Fruit fly (Drosophila melanogaster) whole organism, embryonic: ENCODE data around the gene CG34462.
A peak's percentile ranks its signal among the peaks of the same experiment; 100 is the strongest.

ENCODE experiments used
- Blimp-1 ChIP-seq: fragments of 200-800 bp; sonication (Bioruptor generic); optimal IDR thresholded peaks from 3 replicates; lab custom pipeline; 2018; ENCODE audit warnings: missing biosample characterization, missing genetic modification characterization, mild to moderate bottlenecking, moderate library complexity, missing genetic modification reagents
- C15 ChIP-seq: fragments of 200-800 bp; sonication (Bioruptor generic); IDR thresholded peaks from 3 replicates; pipeline ENCODE4 v1.3.6; 2022; ENCODE audit warnings: missing biosample characterization, missing genetic modification characterization
- CG11247 ChIP-seq: fragments of 200-800 bp; sonication (Bioruptor generic); IDR thresholded peaks from 2 replicates; pipeline ENCODE4 v1.3.6; 2022; ENCODE audit warnings: missing biosample characterization, missing genetic modification characterization
- CG12236 ChIP-seq: fragments of 200-800 bp; sonication (Bioruptor generic); optimal IDR thresholded peaks from 2 replicates; lab custom pipeline; 2016; ENCODE audit warnings: missing biosample characterization, missing genetic modification characterization
- CG13296 ChIP-seq: fragments of 200-800 bp; sonication (Bioruptor generic); optimal IDR thresholded peaks from 3 replicates; lab custom pipeline; 2018; ENCODE audit warnings: missing biosample characterization, mild to moderate bottlenecking, missing genetic modification characterization
- CG14860 ChIP-seq: fragments of 200-800 bp; sonication (Bioruptor generic); IDR thresholded peaks from 3 replicates; pipeline ENCODE4 v1.3.6; 2022; ENCODE audit warnings: missing biosample characterization, missing genetic modification characterization; ENCODE audit not compliant: partially characterized antibody
- CG15269 ChIP-seq: fragments of 200-800 bp; sonication (Bioruptor generic); optimal IDR thresholded peaks from 2 replicates; lab custom pipeline; 2018; ENCODE audit warnings: missing biosample characterization, mild to moderate bottlenecking, missing genetic modification characterization, moderate library complexity
- CG1647 ChIP-seq: fragments of 200-800 bp; sonication (Bioruptor generic); optimal IDR thresholded peaks from 3 replicates; lab custom pipeline; 2016; ENCODE audit warnings: missing biosample characterization, missing genetic modification characterization
- CG17186 ChIP-seq: fragments of 200-800 bp; sonication (Bioruptor generic); optimal IDR thresholded peaks from 3 replicates; lab custom pipeline; 2017; ENCODE audit warnings: missing biosample characterization, missing genetic modification reagents, missing genetic modification characterization
- CG17328 ChIP-seq: fragments of 200-800 bp; sonication (Bioruptor generic); IDR thresholded peaks from 2 replicates; pipeline ENCODE4 v1.3.6; 2022; ENCODE audit warnings: missing biosample characterization, missing genetic modification characterization
- CG18599 ChIP-seq: fragments of 200-800 bp; sonication (Bioruptor generic); optimal IDR thresholded peaks from 3 replicates; lab custom pipeline; 2017; ENCODE audit warnings: missing biosample characterization, missing genetic modification characterization, mild to moderate bottlenecking, moderate library complexity, missing genetic modification reagents
- CG2712 ChIP-seq: fragments of 200-800 bp; optimal IDR thresholded peaks from 3 replicates; lab custom pipeline; 2019; ENCODE audit warnings: missing biosample characterization, mild to moderate bottlenecking, missing genetic modification characterization, moderate library complexity
- CG32767 ChIP-seq: fragments of 200-800 bp; sonication (Bioruptor generic); IDR thresholded peaks from 2 replicates; pipeline ENCODE4 v1.3.6; 2022; ENCODE audit warnings: missing biosample characterization, missing genetic modification characterization
- CG3281 ChIP-seq: fragments of 200-800 bp; sonication (Bioruptor generic); optimal IDR thresholded peaks from 3 replicates; lab custom pipeline; 2017; ENCODE audit warnings: missing biosample characterization, mild to moderate bottlenecking, missing genetic modification characterization
- CG33557 ChIP-seq: fragments of 200-800 bp; sonication (Bioruptor generic); optimal IDR thresholded peaks from 2 replicates; lab custom pipeline; 2019; ENCODE audit warnings: missing biosample characterization, mild to moderate bottlenecking, missing genetic modification characterization, moderate library complexity
- CG4360 ChIP-seq: fragments of 200-800 bp; sonication (Bioruptor generic); IDR thresholded peaks from 2 replicates; pipeline ENCODE4 v1.3.6; 2022; ENCODE audit warnings: missing biosample characterization, missing genetic modification characterization
- CG43689 ChIP-seq: fragments of 200-800 bp; sonication (Bioruptor generic); IDR thresholded peaks from 2 replicates; pipeline ENCODE4 v1.3.6; 2022; ENCODE audit warnings: missing biosample characterization, missing genetic modification characterization
- CG6689 ChIP-seq: fragments of 200-800 bp; sonication (Bioruptor generic); IDR thresholded peaks from 2 replicates; pipeline ENCODE4 v1.3.6; 2022; ENCODE audit warnings: missing biosample characterization, missing genetic modification characterization
- CG7271 ChIP-seq: fragments of 200-800 bp; sonication (Bioruptor generic); optimal IDR thresholded peaks from 2 replicates; lab custom pipeline; 2018; ENCODE audit warnings: missing biosample characterization, mild to moderate bottlenecking, missing genetic modification characterization, moderate library complexity
- CG7786 ChIP-seq: fragments of 200-800 bp; sonication (Bioruptor generic); optimal IDR thresholded peaks from 2 replicates; lab custom pipeline; 2016; ENCODE audit warnings: missing biosample characterization, missing genetic modification characterization
- CG9876 ChIP-seq: fragments of 200-800 bp; sonication (Bioruptor generic); optimal IDR thresholded peaks from 2 replicates; lab custom pipeline; 2016; ENCODE audit warnings: missing biosample characterization, missing genetic modification characterization
- Camta ChIP-seq: fragments of 200-800 bp; sonication (Bioruptor generic); optimal IDR thresholded peaks from 2 replicates; lab custom pipeline; 2016; ENCODE audit warnings: missing biosample characterization, missing genetic modification characterization
- D19A ChIP-seq: fragments of 200-800 bp; optimal IDR thresholded peaks from 3 replicates; lab custom pipeline; 2019; ENCODE audit warnings: missing biosample characterization, mild to moderate bottlenecking, missing genetic modification characterization, moderate library complexity
- Dip2 ChIP-seq: fragments of 200-800 bp; sonication (Bioruptor generic); IDR thresholded peaks from 2 replicates; pipeline ENCODE4 v1.3.6; 2022; ENCODE audit warnings: missing biosample characterization, missing genetic modification characterization
- Dip3 ChIP-seq: fragments of 200-800 bp; sonication (Bioruptor generic); optimal IDR thresholded peaks from 3 replicates; lab custom pipeline; 2016; ENCODE audit warnings: missing biosample characterization, missing genetic modification characterization
- Elba2 ChIP-seq: fragments of 200-800 bp; sonication (Bioruptor generic); optimal IDR thresholded peaks from 3 replicates; lab custom pipeline; 2016; ENCODE audit warnings: missing biosample characterization, missing genetic modification characterization
- H15 ChIP-seq: fragments of 200-800 bp; sonication (Bioruptor generic); IDR thresholded peaks from 3 replicates; pipeline ENCODE4 v1.3.6; 2022; ENCODE audit warnings: missing biosample characterization, missing genetic modification characterization
- H2.0 ChIP-seq: fragments of 200-800 bp; sonication (Bioruptor generic); IDR thresholded peaks from 2 replicates; pipeline ENCODE4 v1.3.6; 2022; ENCODE audit warnings: missing biosample characterization, missing genetic modification characterization
- HmgD ChIP-seq: fragments of 200-800 bp; sonication (Bioruptor generic); optimal IDR thresholded peaks from 3 replicates; lab custom pipeline; 2016; ENCODE audit warnings: missing biosample characterization, missing genetic modification characterization
- Jarid2 ChIP-seq: fragments of 200-800 bp; sonication (Bioruptor generic); optimal IDR thresholded peaks from 3 replicates; lab custom pipeline; 2017; ENCODE audit warnings: mild to moderate bottlenecking, missing biosample characterization, missing genetic modification reagents, missing genetic modification characterization
- Kr ChIP-seq: fragments of 200-800 bp; sonication (Bioruptor generic); optimal IDR thresholded peaks from 2 replicates; lab custom pipeline; 2017; ENCODE audit warnings: missing biosample characterization, mild to moderate bottlenecking, missing genetic modification characterization
- Opbp ChIP-seq: fragments of 200-800 bp; sonication (Bioruptor generic); IDR thresholded peaks from 3 replicates; pipeline ENCODE4 v1.3.6; 2022; ENCODE audit warnings: missing biosample characterization, missing genetic modification characterization; ENCODE audit not compliant: partially characterized antibody
- Poxn ChIP-seq: fragments of 200-800 bp; sonication (Bioruptor generic); IDR thresholded peaks from 2 replicates; pipeline ENCODE4 v1.3.6; 2022; ENCODE audit warnings: missing biosample characterization, missing genetic modification characterization
- Scr ChIP-seq: fragments of 200-800 bp; sonication (Bioruptor generic); IDR thresholded peaks from 2 replicates; pipeline ENCODE4 v1.3.6; 2022; ENCODE audit warnings: missing biosample characterization, missing genetic modification characterization; ENCODE audit not compliant: partially characterized antibody
- ab ChIP-seq: fragments of 200-800 bp; sonication (Bioruptor generic); optimal IDR thresholded peaks from 2 replicates; lab custom pipeline; 2016; ENCODE audit warnings: missing biosample characterization, missing genetic modification characterization
- ase ChIP-seq: fragments of 200-800 bp; sonication (Bioruptor generic); IDR thresholded peaks from 3 replicates; pipeline ENCODE4 v1.3.6; 2022; ENCODE audit warnings: missing biosample characterization, missing genetic modification characterization
- bowl ChIP-seq: fragments of 200-800 bp; sonication (Bioruptor generic); IDR thresholded peaks from 2 replicates; pipeline ENCODE4 v1.3.6; 2022; ENCODE audit warnings: missing biosample characterization, missing genetic modification characterization
- chif ChIP-seq, 2 experiments: fragments of 200-800 bp; sonication (Bioruptor generic); optimal IDR thresholded peaks; 3 replicates each; lab custom pipeline; 2016; ENCODE audit warnings: missing biosample characterization in 2 of 2, missing genetic modification characterization in 2 of 2
- chn ChIP-seq: fragments of 200-800 bp; sonication (Bioruptor generic); optimal IDR thresholded peaks from 2 replicates; lab custom pipeline; 2016; ENCODE audit warnings: missing biosample characterization, missing genetic modification characterization
- danr ChIP-seq: fragments of 200-800 bp; sonication (Bioruptor generic); IDR thresholded peaks from 2 replicates; pipeline ENCODE4 v1.3.6; 2022; ENCODE audit warnings: missing biosample characterization, missing genetic modification characterization
- dati ChIP-seq: fragments of 200-800 bp; sonication (Bioruptor generic); IDR thresholded peaks from 2 replicates; pipeline ENCODE4 v1.3.6; 2022; ENCODE audit warnings: missing biosample characterization, missing genetic modification characterization
- disco-r ChIP-seq: fragments of 200-800 bp; sonication (Bioruptor generic); optimal IDR thresholded peaks from 2 replicates; lab custom pipeline; 2016; ENCODE audit warnings: missing biosample characterization, missing genetic modification characterization
- dm ChIP-seq: fragments of 200-800 bp; sonication (Bioruptor generic); optimal IDR thresholded peaks from 3 replicates; lab custom pipeline; 2016; ENCODE audit warnings: missing biosample characterization, missing genetic modification characterization
- eve ChIP-seq, 2 experiments: fragments of >200 bp; optimal IDR thresholded peaks; 2 replicates each; lab custom pipeline; 2017; ENCODE audit warnings: missing biosample characterization in 2 of 2, missing genetic modification characterization in 2 of 2
- row ChIP-seq: fragments of 200-800 bp; sonication (Bioruptor generic); IDR thresholded peaks from 3 replicates; pipeline ENCODE4 v1.3.6; 2022; ENCODE audit warnings: missing biosample characterization, missing genetic modification characterization
- slou ChIP-seq: fragments of 200-800 bp; sonication (Bioruptor generic); optimal IDR thresholded peaks from 3 replicates; lab custom pipeline; 2016; ENCODE audit warnings: missing biosample characterization, missing genetic modification characterization
- sob ChIP-seq: fragments of 200-800 bp; sonication (Bioruptor generic); IDR thresholded peaks from 2 replicates; pipeline ENCODE4 v1.3.6; 2022; ENCODE audit warnings: missing biosample characterization, missing genetic modification characterization
- stc ChIP-seq: fragments of 200-800 bp; sonication (Bioruptor generic); IDR thresholded peaks from 2 replicates; pipeline ENCODE4 v1.3.6; 2022; ENCODE audit warnings: missing biosample characterization, missing genetic modification characterization
- toy ChIP-seq: fragments of 200-800 bp; sonication (Bioruptor generic); IDR thresholded peaks from 2 replicates; pipeline ENCODE4 v1.3.6; 2022; ENCODE audit warnings: missing biosample characterization, missing genetic modification characterization
- twi ChIP-seq: fragments of 200-800 bp; optimal IDR thresholded peaks from 2 replicates; lab custom pipeline; 2019; ENCODE audit warnings: missing biosample characterization, mild to moderate bottlenecking, missing genetic modification characterization, moderate library complexity
- wor ChIP-seq: fragments of 200-800 bp; sonication (Bioruptor generic); IDR thresholded peaks from 2 replicates; pipeline ENCODE4 v1.3.6; 2022; ENCODE audit warnings: missing biosample characterization, missing genetic modification characterization
- zen ChIP-seq: fragments of 200-800 bp; sonication (Bioruptor generic); optimal IDR thresholded peaks from 3 replicates; lab custom pipeline; 2018; ENCODE audit warnings: missing biosample characterization, mild to moderate bottlenecking, missing genetic modification characterization, moderate library complexity

Gene CG34462

DNA sequence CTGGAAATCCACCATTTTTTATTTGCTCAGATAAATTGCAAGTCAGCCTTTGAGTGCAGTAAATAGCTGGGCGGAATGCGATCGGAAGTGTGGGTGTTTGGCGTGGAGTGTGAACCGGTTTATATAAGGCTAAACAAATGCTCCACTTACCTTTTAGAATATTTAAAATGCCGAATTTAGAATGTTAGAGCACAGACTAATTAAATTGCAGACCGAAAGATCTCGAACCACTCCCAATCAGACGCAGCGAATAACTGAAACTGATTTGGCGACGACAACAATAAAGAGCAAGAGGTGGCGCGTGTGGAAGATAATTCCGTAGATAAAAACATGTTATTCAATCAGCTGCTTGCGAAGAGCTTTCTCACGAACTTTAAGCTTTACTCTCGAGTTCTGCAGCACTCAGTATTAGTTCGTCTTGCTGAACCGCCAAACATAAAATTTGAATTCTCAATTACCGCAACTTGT is 32.3 kb downstream of the CG34462 start, which contains the start of gene Idh (continued):
- TF ChIP-seq CG7271 (no peak), Blimp-1 (GFP tag; lab: Kevin White, UChicago) (no peak), dati (no peak), CG18599 (GFP tag; lab: Kevin White, UChicago) (peak; percentile 12), Scr (GFP tag; lab: Robert Waterston, UW) (no peak), bowl (GFP tag; lab: Robert Waterston, UW) (no peak), D19A (tag; lab: Kevin White, UChicago) (no peak), wor (GFP tag; lab: Robert Waterston, UW) (no peak), toy (GFP tag; lab: Robert Waterston, UW) (no peak), zen (tag; lab: Kevin White, UChicago) (no peak), HmgD (GFP tag; lab: Kevin White, UChicago) (no peak), ab (GFP tag; lab: Kevin White, UChicago) (no peak), Dip3 (GFP tag; lab: Kevin White, UChicago) (no peak), Jarid2 (GFP tag; lab: Kevin White, UChicago) (peak; percentile 88), Camta (GFP tag; lab: Kevin White, UChicago) (no peak), CG14860 (GFP tag; lab: Robert Waterston, UW) (no peak), CG13296 (GFP tag; lab: Kevin White, UChicago) (peak; percentile 56), ase (GFP tag; lab: Robert Waterston, UW) (no peak), twi (tag; lab: Kevin White, UChicago) (no peak), CG17328 (no peak), Kr (GFP tag; lab: Kevin White, UChicago) (no peak), CG1647 (GFP tag; lab: Kevin White, UChicago) (no peak), CG7786 (GFP tag; lab: Kevin White, UChicago) (no peak), CG12236 (GFP tag; lab: Kevin White, UChicago) (no peak), Opbp (0 out of 3 replicates have a peak, but pooled peaks have one; percentile 29), CG6689 (GFP tag; lab: Robert Waterston, UW) (no peak), CG32767 (GFP tag; lab: Robert Waterston, UW) (no peak), CG15269 (tag; lab: Kevin White, UChicago) (peak; percentile 34), stc (GFP tag; lab: Robert Waterston, UW) (0 out of 2 replicates have a peak, but pooled peaks have one; percentile 33), CG9876 (GFP tag; lab: Kevin White, UChicago) (no peak), danr (GFP tag; lab: Robert Waterston, UW) (no peak), eve (GFP tag; optimal IDR thresholded peaks at IDR 0.05; lab: Kevin White, UChicago) (no peak), chif (GFP tag; optimal IDR thresholded peaks at IDR 0.05; lab: Kevin White, UChicago) (no peak), CG33557 (GFP tag; lab: Kevin White, UChicago) (no peak), sob (GFP tag; lab: Robert Waterston, UW) (0 out of 2 replicates have a peak, but pooled peaks have one; percentile 11), CG4360 (GFP tag; lab: Robert Waterston, UW) (no peak), C15 (GFP tag; lab: Robert Waterston, UW) (no peak), disco-r (GFP tag; lab: Kevin White, UChicago) (peak; percentile 7), row (GFP tag; lab: Robert Waterston, UW) (no peak), dm (GFP tag; lab: Kevin White, UChicago) (no peak), chn (GFP tag; lab: Kevin White, UChicago) (no peak), Poxn (GFP tag; lab: Robert Waterston, UW) (no peak), H2.0 (no peak), H15 (GFP tag; lab: Robert Waterston, UW) (no peak), Dip2 (GFP tag; lab: Robert Waterston, UW) (no peak), CG2712 (tag; lab: Kevin White, UChicago) (no peak), CG11247 (GFP tag; lab: Robert Waterston, UW) (0 out of 2 replicates have a peak, but pooled peaks have one; percentile 14), slou (GFP tag; lab: Kevin White, UChicago) (no peak), Elba2 (GFP tag; lab: Kevin White, UChicago) (no peak), CG43689 (GFP tag; lab: Robert Waterston, UW) (no peak), CG3281 (GFP tag; lab: Kevin White, UChicago) (peak; percentile 42), CG17186 (no peak)
